Worm (Caenorhabditis elegans) whole organism, young adult: ENCODE results near the gene cua-1.

Source experiments
- F23B12.7 ChIP-seq: sonication (generic microtip); optimal IDR thresholded peaks from 2 replicates; lab custom pipeline; 2017; ENCODE audit warnings: missing genetic modification characterization, mild to moderate bottlenecking, missing compliant biosample characterization, antibody characterized with exemption, moderate library complexity; ENCODE audit not compliant: insufficient read depth
- F39B2.1 ChIP-seq: fragments of 200-800 bp; sonication (Bioruptor generic); IDR thresholded peaks from 2 replicates; pipeline ENCODE4 v1.3.6; 2022; ENCODE audit warnings: missing genetic modification reagents, missing genetic modification characterization, missing compliant biosample characterization
- F52B5.7 ChIP-seq: sonication (generic microtip); optimal IDR thresholded peaks from 2 replicates; lab custom pipeline; 2016; ENCODE audit warnings: mild to moderate bottlenecking, missing genetic modification characterization, missing compliant biosample characterization
- F57A8.1 ChIP-seq: fragments of 200-800 bp; sonication (Bioruptor generic); optimal IDR thresholded peaks from 2 replicates; lab custom pipeline; 2018; ENCODE audit warnings: mild to moderate bottlenecking, missing genetic modification characterization, moderate library complexity, missing compliant biosample characterization
- T07F8.4 ChIP-seq: sonication (generic microtip); optimal IDR thresholded peaks from 2 replicates; lab custom pipeline; 2016; ENCODE audit warnings: mild to moderate bottlenecking, missing genetic modification characterization, moderate library complexity, missing compliant biosample characterization
- T26A5.8 ChIP-seq: sonication (generic microtip); optimal IDR thresholded peaks from 2 replicates; lab custom pipeline; 2016; ENCODE audit warnings: missing genetic modification characterization, missing compliant biosample characterization
- Y95B8A.8 ChIP-seq: fragments of 200-800 bp; sonication (Bioruptor generic); IDR thresholded peaks from 2 replicates; pipeline ENCODE4 v1.3.6; 2022; ENCODE audit warnings: missing genetic modification reagents, missing genetic modification characterization, missing compliant biosample characterization
- ama-1 ChIP-seq, 3 experiments: fragments of 150-350 bp in 1 of 3; sonication (generic microtip) in 2 of 3; optimal IDR thresholded peaks; 2 replicates each; lab custom pipeline; 2014 to 2018; ENCODE audit warnings: missing biosample characterization in 2 of 3, missing genetic modification characterization in 2 of 3, missing genetic modification reagents in 2 of 3
- attf-5 ChIP-seq: fragments of 200-800 bp; sonication (Bioruptor generic); optimal IDR thresholded peaks from 2 replicates; lab custom pipeline; 2018; ENCODE audit warnings: mild to moderate bottlenecking, missing genetic modification characterization, missing compliant biosample characterization
- ccch-3 ChIP-seq: fragments of 200-800 bp; sonication (Bioruptor generic); optimal IDR thresholded peaks from 2 replicates; lab custom pipeline; 2018; ENCODE audit warnings: mild to moderate bottlenecking, missing genetic modification characterization, missing compliant biosample characterization
- cebp-2 ChIP-seq: fragments of 200-800 bp; sonication (Bioruptor generic); IDR thresholded peaks from 2 replicates; pipeline ENCODE4 v1.3.6; 2022; ENCODE audit warnings: missing genetic modification characterization, missing compliant biosample characterization
- chd-7 ChIP-seq: sonication (generic microtip); optimal IDR thresholded peaks from 2 replicates; lab custom pipeline; 2016; ENCODE audit warnings: mild to moderate bottlenecking, missing genetic modification characterization, moderate library complexity, missing compliant biosample characterization
- dpff-1 ChIP-seq: sonication (generic microtip); optimal IDR thresholded peaks from 2 replicates; lab custom pipeline; 2017; ENCODE audit warnings: mild to moderate bottlenecking, missing genetic modification characterization, missing compliant biosample characterization
- dpl-1 ChIP-seq: fragments of 150-350 bp; optimal IDR thresholded peaks from 2 replicates; lab custom pipeline; 2014; ENCODE audit warnings: missing biosample characterization, missing genetic modification reagents, missing genetic modification characterization
- egrh-3 ChIP-seq: fragments of 200-800 bp; sonication (Bioruptor generic); IDR thresholded peaks from 2 replicates; pipeline ENCODE4 v1.3.6; 2022; ENCODE audit warnings: missing genetic modification reagents, missing genetic modification characterization, missing compliant biosample characterization
- fkh-3 ChIP-seq: sonication (generic microtip); optimal IDR thresholded peaks from 2 replicates; lab custom pipeline; 2016; ENCODE audit warnings: mild to moderate bottlenecking, missing genetic modification characterization, missing compliant biosample characterization
- gei-17 ChIP-seq: fragments of 200-800 bp; sonication (Bioruptor generic); optimal IDR thresholded peaks from 2 replicates; lab custom pipeline; 2018; ENCODE audit warnings: mild to moderate bottlenecking, missing genetic modification characterization, missing compliant biosample characterization
- him-1 ChIP-seq: sonication (generic microtip); optimal IDR thresholded peaks from 2 replicates; lab custom pipeline; 2016; ENCODE audit warnings: missing genotype, missing genetic modification reagents, missing genetic modification characterization, missing compliant biosample characterization
- hmg-1.2 ChIP-seq: fragments of 200-800 bp; sonication (Bioruptor generic); IDR thresholded peaks from 2 replicates; pipeline ENCODE4 v1.3.6; 2022; ENCODE audit warnings: missing genetic modification reagents, missing genetic modification characterization, missing compliant biosample characterization
- hrde-1 ChIP-seq: sonication (generic microtip); optimal IDR thresholded peaks from 2 replicates; lab custom pipeline; 2016; ENCODE audit warnings: missing genetic modification characterization, mild to moderate bottlenecking, missing compliant biosample characterization, moderate library complexity, missing genotype, missing genetic modification reagents, borderline replicate concordance
- lin-26 ChIP-seq: fragments of 200-800 bp; sonication (Bioruptor generic); IDR thresholded peaks from 2 replicates; pipeline ENCODE4 v1.3.6; 2022; ENCODE audit warnings: missing genetic modification reagents, missing genetic modification characterization, missing compliant biosample characterization
- lin-40 ChIP-seq: sonication (generic microtip); optimal IDR thresholded peaks from 2 replicates; lab custom pipeline; 2016; ENCODE audit warnings: missing genetic modification characterization, mild to moderate bottlenecking, missing compliant biosample characterization, missing genotype, missing genetic modification reagents
- lir-1 ChIP-seq: fragments of 200-800 bp; sonication (Bioruptor generic); conservative IDR thresholded peaks from 2 replicates; pipeline ENCODE4 v1.3.6; 2022; ENCODE audit warnings: missing genetic modification reagents, missing genetic modification characterization, missing compliant biosample characterization
- madf-8 ChIP-seq: fragments of 200-800 bp; sonication (Bioruptor generic); conservative IDR thresholded peaks from 2 replicates; pipeline ENCODE4 v1.3.6; 2022; ENCODE audit warnings: missing genetic modification reagents, missing genetic modification characterization, missing compliant biosample characterization
- mel-28 ChIP-seq: sonication (generic microtip); optimal IDR thresholded peaks from 2 replicates; lab custom pipeline; 2016; ENCODE audit warnings: borderline replicate concordance, mild to moderate bottlenecking, missing genetic modification characterization, missing compliant biosample characterization
- nfyb-1 ChIP-seq: fragments of 200-800 bp; sonication (Bioruptor generic); IDR thresholded peaks from 2 replicates; pipeline ENCODE4 v1.3.6; 2022; ENCODE audit warnings: missing genetic modification reagents, missing genetic modification characterization, missing compliant biosample characterization
- nhr-120 ChIP-seq: fragments of 200-800 bp; sonication (Bioruptor generic); IDR thresholded peaks from 2 replicates; pipeline ENCODE4 v1.3.6; 2022; ENCODE audit warnings: missing genetic modification characterization, missing compliant biosample characterization
- nhr-179 ChIP-seq: sonication (generic microtip); optimal IDR thresholded peaks from 2 replicates; lab custom pipeline; 2016; ENCODE audit warnings: mild to moderate bottlenecking, missing genetic modification characterization, missing compliant biosample characterization
- nhr-27 ChIP-seq: fragments of 200-800 bp; sonication (Bioruptor generic); optimal IDR thresholded peaks from 2 replicates; lab custom pipeline; 2018; ENCODE audit warnings: mild to moderate bottlenecking, missing genetic modification characterization, moderate library complexity, missing compliant biosample characterization
- rec-8 ChIP-seq, 2 experiments: sonication (generic microtip); optimal IDR thresholded peaks; 2 replicates each; lab custom pipeline; 2016; ENCODE audit warnings: mild to moderate bottlenecking in 2 of 2, missing genetic modification characterization in 2 of 2, missing genetic modification reagents in 2 of 2, missing genotype in 2 of 2, missing biosample characterization in 1 of 2, missing compliant biosample characterization in 1 of 2, moderate library complexity in 1 of 2
- repo-1 ChIP-seq: sonication (generic microtip); optimal IDR thresholded peaks from 2 replicates; lab custom pipeline; 2017; ENCODE audit warnings: mild to moderate bottlenecking, missing genetic modification characterization, missing compliant biosample characterization
- snpc-3.4 ChIP-seq: sonication (generic microtip); optimal IDR thresholded peaks from 2 replicates; lab custom pipeline; 2017; ENCODE audit warnings: missing genetic modification characterization, mild to moderate bottlenecking, missing compliant biosample characterization, antibody characterized with exemption, moderate library complexity, missing genotype, missing genetic modification reagents
- tlf-1 ChIP-seq: fragments of 200-800 bp; sonication (Bioruptor generic); optimal IDR thresholded peaks from 2 replicates; lab custom pipeline; 2018; ENCODE audit warnings: mild to moderate bottlenecking, missing genetic modification characterization, missing compliant biosample characterization
- zim-3 ChIP-seq: sonication (generic microtip); optimal IDR thresholded peaks from 2 replicates; lab custom pipeline; 2017; ENCODE audit warnings: mild to moderate bottlenecking, missing genetic modification characterization, moderate library complexity, missing compliant biosample characterization
- ztf-6 ChIP-seq: fragments of 200-800 bp; sonication (Bioruptor generic); IDR thresholded peaks from 2 replicates; pipeline ENCODE4 v1.3.6; 2022; ENCODE audit warnings: missing genetic modification reagents, missing genetic modification characterization, missing compliant biosample characterization

Gene cua-1

DNA sequence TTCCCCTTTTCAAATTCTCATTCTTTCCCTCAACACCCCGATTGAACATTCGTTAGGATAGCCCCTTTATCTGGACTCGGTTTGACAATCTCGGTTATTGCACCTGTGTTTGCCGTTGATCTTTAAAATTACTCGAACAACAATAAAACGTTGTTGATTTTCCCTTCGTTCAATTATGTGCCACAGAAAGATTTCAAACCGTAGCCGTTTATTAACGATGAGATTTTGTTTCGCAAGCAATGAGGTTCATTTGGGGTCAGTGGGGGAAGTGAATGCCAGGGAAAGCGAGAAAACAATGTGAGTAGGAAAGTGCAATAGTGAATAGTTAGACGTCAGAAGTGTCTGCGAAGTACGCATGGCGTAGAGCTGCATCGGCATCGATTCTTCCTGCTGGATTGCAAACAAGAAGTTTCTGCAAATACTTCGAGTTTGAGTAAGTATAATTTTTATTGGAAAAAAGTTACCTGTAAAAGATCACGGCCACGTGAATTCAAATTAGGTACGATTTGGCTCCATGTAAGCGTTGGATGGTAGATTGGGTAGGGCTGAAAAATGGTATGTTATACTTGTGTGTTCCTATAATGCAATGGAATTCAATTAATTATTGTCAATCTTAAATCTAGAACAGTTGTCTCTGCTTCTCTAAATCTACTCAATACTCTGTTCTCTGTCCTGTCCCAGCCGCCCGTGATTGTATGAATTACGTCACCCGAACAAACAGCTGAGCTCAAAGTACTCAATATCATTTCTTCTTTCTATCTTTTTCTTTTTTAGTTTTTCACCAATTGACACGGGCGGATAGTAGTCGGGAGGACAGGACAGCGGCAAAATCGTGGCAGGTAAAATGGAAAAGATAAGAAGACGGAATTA is 9.6 kb upstream of the cua-1 start, which contains the start of gene kel-3 (continued):
- peak; percentile 54 for TF ChIP-seq him-1
- peak; percentile 98 for TF ChIP-seq T26A5.8 (tag; lab: Kevin White, UChicago)
- TF ChIP-seq nhr-179 (tag; lab: Kevin White, UChicago), result peak; percentile 54
- no peak; the same call in 1 of the 2 replicates for TF ChIP-seq cebp-2
- peak; percentile 10 for TF ChIP-seq gei-17 (GFP tag; lab: Kevin White, UChicago)
- TF ChIP-seq Y95B8A.8 (GFP tag; lab: Robert Waterston, UW), result peak; percentile 90
- peak; percentile 51 for TF ChIP-seq lin-40
- TF ChIP-seq dpl-1, result no peak
- TF ChIP-seq hmg-1.2 (GFP tag; lab: Robert Waterston, UW), result peak; percentile 56
- no peak for TF ChIP-seq lir-1 (GFP tag; lab: Robert Waterston, UW)
- peak; percentile 96 for TF ChIP-seq chd-7 (tag; lab: Kevin White, UChicago)
- TF ChIP-seq lin-26 (GFP tag; lab: Robert Waterston, UW), result peak; percentile 92
- peak; percentile 63 for TF ChIP-seq snpc-3.4 (tag; lab: Kevin White, UChicago)
- TF ChIP-seq egrh-3, result 0 out of 2 replicates have a peak, but pooled peaks have one; percentile 9
- TF ChIP-seq mel-28 (tag; lab: Kevin White, UChicago), result peak; percentile 21
- TF ChIP-seq ztf-6, result no peak; the same call in 1 of the 2 replicates
- TF ChIP-seq repo-1 (tag; lab: Kevin White, UChicago), result peak; percentile 98
- TF ChIP-seq madf-8 (GFP tag; lab: Robert Waterston, UW), result peak; percentile 20; the same call in 1 of the 2 replicates
- no peak for TF ChIP-seq nhr-120 (GFP tag; lab: Robert Waterston, UW)
- TF ChIP-seq dpff-1 (tag; lab: Kevin White, UChicago), result peak; percentile 98
- peak; percentile 97 for TF ChIP-seq ama-1 (optimal IDR thresholded peaks at IDR 0.05; lab: Kevin White, UChicago)
- TF ChIP-seq ama-1 (GFP tag; optimal IDR thresholded peaks at IDR 0.05; lab: Kevin White, UChicago), result peak; percentile 50 to 96
- TF ChIP-seq rec-8 (tag; optimal IDR thresholded peaks at IDR 0.05; lab: Kevin White, UChicago), result peak; percentile 31 to 57
- peak; percentile 95 for TF ChIP-seq F52B5.7 (tag; lab: Kevin White, UChicago)
- peak; percentile 39 for TF ChIP-seq F57A8.1
- peak; percentile 98 for TF ChIP-seq hrde-1 (tag; lab: Kevin White, UChicago)
- peak; percentile 75 for TF ChIP-seq T07F8.4
- peak; percentile 98 for TF ChIP-seq fkh-3 (tag; lab: Kevin White, UChicago)
- peak; percentile 84 for TF ChIP-seq F39B2.1 (GFP tag; lab: Robert Waterston, UW)
- TF ChIP-seq attf-5 (GFP tag; lab: Kevin White, UChicago), result peak; percentile 70
- peak; percentile 73 for TF ChIP-seq F23B12.7 (tag; lab: Kevin White, UChicago)
- peak; percentile 42 for TF ChIP-seq ccch-3 (GFP tag; lab: Kevin White, UChicago)
- peak; percentile 97 for TF ChIP-seq tlf-1
- TF ChIP-seq nfyb-1, result peak; percentile 94
- peak; percentile 93 for TF ChIP-seq zim-3 (tag; lab: Kevin White, UChicago)
- peak; percentile 76 for TF ChIP-seq nhr-27 (tag; lab: Kevin White, UChicago)
- TF ChIP-seq, all 124 proteins: peak for 102
